Worm (Caenorhabditis elegans) whole organism, mixed stage, embryonic: ENCODE results near the gene ubc-20.
A peak's percentile ranks its signal among the peaks of the same experiment; 100 is the strongest.

Experiments used
- M03D4.4 ChIP-seq: sonication (generic microtip); optimal IDR thresholded peaks from 2 replicates; lab custom pipeline; 2017; ENCODE audit warnings: mild to moderate bottlenecking, missing genetic modification characterization, missing compliant biosample characterization
- blmp-1 ChIP-seq: fragments of 150-350 bp; optimal IDR thresholded peaks from 2 replicates; lab custom pipeline; 2014; ENCODE audit warnings: missing biosample characterization, missing genetic modification characterization
- ceh-39 ChIP-seq: fragments of 150-350 bp; optimal IDR thresholded peaks from 2 replicates; lab custom pipeline; 2014; ENCODE audit warnings: missing biosample characterization, missing genetic modification characterization
- ceh-83 ChIP-seq: fragments of 200-800 bp; sonication (Bioruptor generic); optimal IDR thresholded peaks from 2 replicates; lab custom pipeline; 2018; ENCODE audit warnings: mild to moderate bottlenecking, missing genetic modification characterization, missing compliant biosample characterization
- ces-1 ChIP-seq: fragments of 150-350 bp; optimal IDR thresholded peaks from 2 replicates; lab custom pipeline; 2014; ENCODE audit warnings: missing biosample characterization, missing genetic modification reagents, missing genetic modification characterization
- cnd-1 ChIP-seq: fragments of 200-800 bp; sonication (Bioruptor generic); optimal IDR thresholded peaks from 2 replicates; lab custom pipeline; 2018; ENCODE audit warnings: mild to moderate bottlenecking, missing genetic modification characterization, missing compliant biosample characterization
- drap-1 ChIP-seq: fragments of 200-800 bp; sonication (Bioruptor generic); optimal IDR thresholded peaks from 3 replicates; lab custom pipeline; 2018; ENCODE audit warnings: mild to moderate bottlenecking, missing genetic modification characterization, missing compliant biosample characterization
- ham-2 ChIP-seq: fragments of 200-800 bp; sonication (Bioruptor generic); optimal IDR thresholded peaks from 2 replicates; lab custom pipeline; 2018; ENCODE audit warnings: mild to moderate bottlenecking, missing genetic modification characterization, missing compliant biosample characterization
- hlh-1 ChIP-seq: fragments of 150-350 bp; optimal IDR thresholded peaks from 2 replicates; lab custom pipeline; 2014; ENCODE audit warnings: missing biosample characterization, missing genetic modification reagents, missing genetic modification characterization
- lin-32 ChIP-seq: fragments of 200-800 bp; sonication (Bioruptor generic); optimal IDR thresholded peaks from 2 replicates; lab custom pipeline; 2018; ENCODE audit warnings: mild to moderate bottlenecking, missing genetic modification characterization, missing compliant biosample characterization
- lsy-2 ChIP-seq: fragments of 150-350 bp; optimal IDR thresholded peaks from 2 replicates; lab custom pipeline; 2014; ENCODE audit warnings: missing biosample characterization, missing genetic modification characterization
- mep-1 ChIP-seq: fragments of 150-350 bp; optimal IDR thresholded peaks from 2 replicates; lab custom pipeline; 2017; ENCODE audit warnings: missing biosample characterization, missing genetic modification reagents, missing genetic modification characterization, inconsistent platforms
- mls-2 ChIP-seq: sonication (generic microtip); optimal IDR thresholded peaks from 2 replicates; lab custom pipeline; 2016; ENCODE audit warnings: mild to moderate bottlenecking, missing genetic modification characterization, moderate library complexity, missing compliant biosample characterization
- nhr-12 ChIP-seq: fragments of 150-350 bp; optimal IDR thresholded peaks from 2 replicates; lab custom pipeline; 2014; ENCODE audit warnings: missing biosample characterization, missing genetic modification characterization
- nhr-237 ChIP-seq: fragments of 150-350 bp; optimal IDR thresholded peaks from 2 replicates; lab custom pipeline; 2014; ENCODE audit warnings: missing biosample characterization, missing genetic modification characterization
- snpc-4 ChIP-seq: fragments of 150-350 bp; optimal IDR thresholded peaks from 2 replicates; lab custom pipeline; 2014; ENCODE audit warnings: missing biosample characterization, missing genetic modification characterization
- sptf-1 ChIP-seq: sonication (generic microtip); optimal IDR thresholded peaks from 2 replicates; lab custom pipeline; 2017; ENCODE audit warnings: mild to moderate bottlenecking, missing genetic modification characterization, moderate library complexity, missing compliant biosample characterization
- tbx-8 ChIP-seq: fragments of 200-800 bp; sonication (Bioruptor generic); optimal IDR thresholded peaks from 2 replicates; lab custom pipeline; 2018; ENCODE audit warnings: mild to moderate bottlenecking, missing genetic modification characterization, moderate library complexity, missing compliant biosample characterization
- unc-120 ChIP-seq: sonication (generic microtip); optimal IDR thresholded peaks from 2 replicates; lab custom pipeline; 2017; ENCODE audit warnings: missing genetic modification characterization, missing compliant biosample characterization; ENCODE audit not compliant: poor library complexity, severe bottlenecking
- unc-39 ChIP-seq: fragments of 150-350 bp; optimal IDR thresholded peaks from 2 replicates; lab custom pipeline; 2014; ENCODE audit warnings: missing biosample characterization, missing genetic modification characterization
- zip-8 ChIP-seq: fragments of 150-350 bp; optimal IDR thresholded peaks from 2 replicates; lab custom pipeline; 2014; ENCODE audit warnings: missing biosample characterization, missing genetic modification characterization
- ztf-11 ChIP-seq: fragments of 150-350 bp; optimal IDR thresholded peaks from 2 replicates; lab custom pipeline; 2014; ENCODE audit warnings: missing biosample characterization, missing genetic modification characterization

The ubc-20 gene

ce11 chrIII:235115-235514 is 46.5 kb downstream of the ubc-20 start:
- TF ChIP-seq sptf-1 (tag; lab: Kevin White, UChicago): peak; percentile 62
- TF ChIP-seq ztf-11 (tag; lab: Kevin White, UChicago): no peak
- TF ChIP-seq drap-1 (GFP tag; lab: Kevin White, UChicago): peak; percentile 20
- peak; percentile 29 for TF ChIP-seq ceh-83 (GFP tag; lab: Kevin White, UChicago)
- TF ChIP-seq mep-1 (tag; lab: Kevin White, UChicago): no peak
- TF ChIP-seq M03D4.4 (tag; lab: Kevin White, UChicago): peak; percentile 35
- peak; percentile 20 for TF ChIP-seq lsy-2 (tag; lab: Kevin White, UChicago)
- TF ChIP-seq mls-2 (tag; lab: Kevin White, UChicago): peak; percentile 50
- TF ChIP-seq unc-120 (tag; lab: Kevin White, UChicago): peak; percentile 44
- no peak for TF ChIP-seq nhr-12 (tag; lab: Kevin White, UChicago)
- TF ChIP-seq ces-1 (GFP tag; lab: Kevin White, UChicago): peak; percentile 76
- TF ChIP-seq nhr-237: no peak
- no peak for TF ChIP-seq lin-32 (GFP tag; lab: Kevin White, UChicago)
- TF ChIP-seq ceh-39: peak; percentile 12
- no peak for TF ChIP-seq cnd-1 (tag; lab: Kevin White, UChicago)
- no peak for TF ChIP-seq tbx-8

- TF ChIP-seq blmp-1: no peak
- TF ChIP-seq hlh-1 (tag; lab: Kevin White, UChicago): no peak
- TF ChIP-seq unc-39: no peak
- TF ChIP-seq ztf-11 (tag; lab: Kevin White, UChicago): no peak
- TF ChIP-seq ham-2: no peak
- TF ChIP-seq ceh-83 (GFP tag; lab: Kevin White, UChicago): no peak
- no peak for TF ChIP-seq zip-8
- TF ChIP-seq snpc-4 (tag; lab: Kevin White, UChicago): no peak
- TF ChIP-seq unc-120 (tag; lab: Kevin White, UChicago): no peak
- TF ChIP-seq, all 35 proteins: peak for 0
These were observed 46.9 kb downstream of the ubc-20 start, which contains the start of gene hpo-29 for ce11 chrIII:235544-235943. hpo-29 (plus strand) TSS chrIII:235844.
